Worm (Caenorhabditis elegans): ENCODE results near the gene wdr-83.

Gene wdr-83

ce11 chrII:4993530-4994192 lies 37.9 kb downstream of the wdr-83 start, which contains the start of the genes eif-1 and vps-24 (continued):
- TF ChIP-seq mep-1 (tag; optimal IDR thresholded peaks at IDR 0.05) (peak; percentile 18), ceh-28 (tag; optimal IDR thresholded peaks at IDR 0.05) (no peak), tag-97 (GFP tag; IDR thresholded peaks at IDR 0.05) (no peak), lsy-2 (tag; optimal IDR thresholded peaks at IDR 0.05) (peak in 1 of 2 experiments; percentile 62), ceh-44 (GFP tag; IDR thresholded peaks at IDR 0.05) (no peak), ceh-20 (GFP tag; IDR thresholded peaks at IDR 0.05) (no peak), daf-19 (GFP tag; conservative IDR thresholded peaks at IDR 0.05) (no peak), T20F7.1 (GFP tag; optimal IDR thresholded peaks at IDR 0.05) (no peak), madf-5 (GFP tag; IDR thresholded peaks at IDR 0.05) (no peak), nhr-237 (tag; optimal IDR thresholded peaks at IDR 0.05) (no peak), nhr-102 (tag; optimal IDR thresholded peaks at IDR 0.05) (no peak), mes-2 (tag; optimal IDR thresholded peaks at IDR 0.05; ENCODE audit: poor library complexity, severe bottlenecking) (peak; percentile 96), gei-8 (GFP tag; optimal IDR thresholded peaks at IDR 0.05) (no peak), spr-1 (tag; optimal IDR thresholded peaks at IDR 0.05) (no peak), Y75B8A.6 (GFP tag; IDR thresholded peaks at IDR 0.05) (no peak), lin-29 (GFP tag; IDR thresholded peaks at IDR 0.05) (no peak), nhr-28 (tag; optimal IDR thresholded peaks at IDR 0.05) (no peak), php-3 (GFP tag; IDR thresholded peaks at IDR 0.05) (no peak), daf-16 (GFP tag; optimal IDR thresholded peaks at IDR 0.05) (no peak), daf-16 (tag; optimal IDR thresholded peaks at IDR 0.05) (peak; percentile 47), rbr-2 (tag; optimal IDR thresholded peaks at IDR 0.05) (peak; percentile 3), hlh-11 (tag; optimal IDR thresholded peaks at IDR 0.05) (no peak), nhr-42 (GFP tag; IDR thresholded peaks at IDR 0.05) (no peak), cey-2 (tag; optimal IDR thresholded peaks at IDR 0.05; ENCODE audit: borderline replicate concordance, insufficient read depth) (no peak), daf-12 (tag; optimal IDR thresholded peaks at IDR 0.05) (no peak), nhr-48 (tag; optimal IDR thresholded peaks at IDR 0.05) (no peak), F37D6.2 (tag; optimal IDR thresholded peaks at IDR 0.05) (no peak), lin-15B (tag; optimal IDR thresholded peaks at IDR 0.05) (no peak), ztf-11 (tag; optimal IDR thresholded peaks at IDR 0.05) (no peak), Y48G9A.11 (GFP tag; IDR thresholded peaks at IDR 0.05) (0 out of 2 replicates have a peak, but pooled peaks have one; percentile 20), pqm-1 (tag; optimal IDR thresholded peaks at IDR 0.05) (no peak), duxl-1 (tag; optimal IDR thresholded peaks at IDR 0.05; ENCODE audit: poor library complexity) (no peak), skn-1 (tag; optimal IDR thresholded peaks at IDR 0.05) (no peak), pha-4 (GFP tag; IDR thresholded peaks at IDR 0.05) (no peak), pha-4 (tag; optimal IDR thresholded peaks at IDR 0.05) (no peak), F10B5.3 (tag; optimal IDR thresholded peaks at IDR 0.05) (no peak), aha-1 (tag) (peak; percentile 95), nhr-25 (tag; optimal IDR thresholded peaks at IDR 0.05; ENCODE audit: borderline replicate concordance, insufficient read depth) (no peak), nhr-10 (tag; optimal IDR thresholded peaks at IDR 0.05) (no peak), lin-13 (GFP tag; optimal IDR thresholded peaks at IDR 0.05) (peak; percentile 48), dmd-9 (GFP tag; IDR thresholded peaks at IDR 0.05) (no peak), R02D3.7 (tag; optimal IDR thresholded peaks at IDR 0.05) (no peak), nhr-76 (tag; optimal IDR thresholded peaks at IDR 0.05) (no peak), ZK337.2 (GFP tag; IDR thresholded peaks at IDR 0.05) (no peak), unc-39 (tag; optimal IDR thresholded peaks at IDR 0.05) (no peak), unc-62 (GFP tag; optimal IDR thresholded peaks at IDR 0.05 in 1 of 2) (no peak), unc-62 (tag; optimal IDR thresholded peaks at IDR 0.05) (no peak), lir-3 (tag; optimal IDR thresholded peaks at IDR 0.05) (no peak), attf-4 (tag; optimal IDR thresholded peaks at IDR 0.05) (no peak), zip-2 (tag; optimal IDR thresholded peaks at IDR 0.05) (no peak), ces-1 (GFP tag; optimal IDR thresholded peaks at IDR 0.05) (no peak), T26A8.4 (GFP tag; IDR thresholded peaks at IDR 0.05) (no peak)

Measured in whole organism, L4 larva.